Fruit fly (Drosophila melanogaster): ENCODE data around the gene Or24a.
A peak's percentile ranks its signal among the peaks of the same experiment; 100 is the strongest.

The Or24a gene

DNA sequence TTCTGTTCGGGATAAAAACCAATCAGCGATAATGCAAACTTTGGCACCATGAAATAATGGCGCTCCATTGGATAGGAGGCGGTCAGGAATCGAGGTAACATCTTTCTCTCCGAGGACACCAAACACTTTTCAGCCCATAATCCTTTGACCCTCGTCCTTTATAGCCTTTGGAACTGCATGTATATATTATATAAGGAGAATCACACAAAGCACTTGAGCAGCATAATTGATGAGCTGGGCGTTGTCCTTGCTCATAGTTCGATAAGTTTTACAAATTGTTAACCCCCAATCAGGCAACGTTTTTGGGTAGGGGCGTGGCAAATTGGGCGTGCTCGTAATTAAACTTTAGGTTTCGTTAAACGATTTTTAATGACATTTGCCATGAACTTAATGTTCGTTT lies at the start of gene Or24a:
Gene Or24a, minus strand, starts transcription at position 101 of the 400 bp plus-strand sequence.
- TF ChIP-seq C15 (GFP tag; IDR thresholded peaks at IDR 0.05) (no peak), en (GFP tag; optimal IDR thresholded peaks at IDR 0.05) (no peak), scrt (GFP tag; optimal IDR thresholded peaks at IDR 0.05) (no peak), twi (tag; optimal IDR thresholded peaks at IDR 0.05) (no peak), MBD-R2 (GFP tag; IDR thresholded peaks at IDR 0.05) (no peak)

DNA sequence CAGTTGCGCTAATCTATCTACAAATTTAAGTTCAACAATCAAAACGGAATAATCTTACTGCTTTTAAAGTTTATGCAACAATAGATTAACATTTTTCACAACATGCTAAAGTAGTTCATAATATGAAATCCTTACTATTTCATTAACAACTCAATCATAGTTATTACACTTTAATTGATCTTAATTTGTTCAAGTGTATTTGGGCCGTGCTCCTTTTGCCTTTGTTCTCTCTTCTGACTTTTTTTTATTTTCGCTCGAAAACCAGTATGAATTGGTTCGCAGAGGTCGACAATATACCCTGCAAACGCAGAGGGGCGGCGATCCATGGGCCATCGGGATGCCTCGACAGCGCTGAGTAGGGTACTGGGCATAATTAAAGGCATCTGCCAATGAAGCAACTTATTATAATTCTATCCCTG lies 45.4 kb upstream of the Or24a start:
- TF ChIP-seq her (GFP tag; optimal IDR thresholded peaks at IDR 0.05) (no peak), CG7372 (GFP tag; IDR thresholded peaks at IDR 0.05) (no peak), nom (GFP tag; optimal IDR thresholded peaks at IDR 0.05) (peak; percentile 82)

DNA sequence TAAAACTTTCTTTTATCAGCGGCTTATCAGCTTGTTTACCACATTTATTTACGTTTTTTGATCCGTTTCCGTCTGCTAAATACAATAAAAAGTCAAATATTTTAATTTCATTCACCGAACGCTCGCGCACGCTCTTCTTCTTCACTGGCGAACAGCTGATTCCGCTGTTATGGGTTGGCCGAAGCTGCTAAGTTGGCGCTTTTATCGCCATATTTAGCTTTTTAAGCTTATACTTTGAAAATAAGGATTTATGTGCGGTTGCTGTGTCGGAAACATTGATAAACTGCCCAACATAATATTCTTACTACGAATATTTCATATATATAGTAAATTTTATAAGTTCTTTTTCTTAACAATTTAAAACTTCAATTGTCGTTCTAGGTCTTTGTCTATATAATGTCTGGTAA lies 32.0 kb upstream of the Or24a start, which contains the start of gene Naprt:
Gene Naprt, minus strand, starts transcription at position 159 of the 407 bp plus-strand sequence.
- peak; percentile 13 for TF ChIP-seq Dek (tag; optimal IDR thresholded peaks at IDR 0.05)
- peak; percentile 28 for TF ChIP-seq Abd-B (GFP tag; optimal IDR thresholded peaks at IDR 0.05)
- peak; percentile 94 for TF ChIP-seq CG17385 (GFP tag; optimal IDR thresholded peaks at IDR 0.05)
- peak; percentile 68 for TF ChIP-seq MBD-R2 (GFP tag; IDR thresholded peaks at IDR 0.05)
- peak; percentile 86 for TF ChIP-seq row (GFP tag; IDR thresholded peaks at IDR 0.05)
- peak; percentile 60 for TF ChIP-seq gfzf (GFP tag; optimal IDR thresholded peaks at IDR 0.05)
- no peak for TF ChIP-seq Camta (GFP tag; optimal IDR thresholded peaks at IDR 0.05)
- peak; percentile 38 for TF ChIP-seq CG12391 (tag; optimal IDR thresholded peaks at IDR 0.05)
- TF ChIP-seq HLH4C (GFP tag; IDR thresholded peaks at IDR 0.05; ENCODE audit: partially characterized antibody): no peak
- TF ChIP-seq MESR4 (GFP tag; optimal IDR thresholded peaks at IDR 0.05): peak; percentile 32
- no peak for TF ChIP-seq CG11398 (GFP tag; optimal IDR thresholded peaks at IDR 0.05)
- peak; percentile 75 for TF ChIP-seq Blimp-1 (GFP tag; optimal IDR thresholded peaks at IDR 0.05)
- no peak for TF ChIP-seq chinmo (GFP tag; IDR thresholded peaks at IDR 0.05; ENCODE audit: partially characterized antibody)
- peak; percentile 97 for TF ChIP-seq Sry-β (GFP tag; optimal IDR thresholded peaks at IDR 0.05)
- peak; percentile 52 to 92 for TF ChIP-seq crp (GFP tag; optimal IDR thresholded peaks at IDR 0.05)
- TF ChIP-seq nmo (GFP tag; optimal IDR thresholded peaks at IDR 0.05): peak; percentile 48
- peak; percentile 88 for TF ChIP-seq E2f2 (GFP tag; IDR thresholded peaks at IDR 0.05)
- TF ChIP-seq CG17912 (GFP tag; optimal IDR thresholded peaks at IDR 0.05): no peak
- TF ChIP-seq sim (GFP tag; IDR thresholded peaks at IDR 0.05): no peak
- TF ChIP-seq pho (GFP tag; optimal IDR thresholded peaks at IDR 0.05): peak; percentile 16
- peak; percentile 28 for TF ChIP-seq CG12659 (GFP tag; optimal IDR thresholded peaks at IDR 0.05)
- peak; percentile 29; the same call in 1 of the 2 replicates for TF ChIP-seq CG32532 (GFP tag; IDR thresholded peaks at IDR 0.05)
- TF ChIP-seq phol (tag; optimal IDR thresholded peaks at IDR 0.05): peak; percentile 24
- peak; percentile 43 for TF ChIP-seq CG15514 (GFP tag; optimal IDR thresholded peaks at IDR 0.05)
- TF ChIP-seq stwl (tag; optimal IDR thresholded peaks at IDR 0.05): peak; percentile 30
- no peak for TF ChIP-seq sqz (GFP tag; optimal IDR thresholded peaks at IDR 0.05)
- TF ChIP-seq CG14710 (tag; optimal IDR thresholded peaks at IDR 0.05): no peak
- TF ChIP-seq CoRest (tag; optimal IDR thresholded peaks at IDR 0.05): peak; percentile 33
- no peak for TF ChIP-seq amos (GFP tag; IDR thresholded peaks at IDR 0.05; ENCODE audit: partially characterized antibody)
- TF ChIP-seq CG2116 (GFP tag; optimal IDR thresholded peaks at IDR 0.05): peak; percentile 21
- no peak for TF ChIP-seq CG4617 (GFP tag; optimal IDR thresholded peaks at IDR 0.05; ENCODE audit: borderline replicate concordance)
- TF ChIP-seq CG13296 (GFP tag; optimal IDR thresholded peaks at IDR 0.05): no peak
- TF ChIP-seq Hmr (GFP tag; optimal IDR thresholded peaks at IDR 0.05): peak; percentile 5
- TF ChIP-seq Dp (GFP tag; optimal IDR thresholded peaks at IDR 0.05): peak; percentile 88
- TF ChIP-seq BEAF-32 (GFP tag; optimal IDR thresholded peaks at IDR 0.05): peak; percentile 0
- TF ChIP-seq Nf-YA (GFP tag; IDR thresholded peaks at IDR 0.05): no peak
- peak; percentile 51 for TF ChIP-seq CG9797 (GFP tag; optimal IDR thresholded peaks at IDR 0.05)
- peak; percentile 35 for TF ChIP-seq trem (tag; optimal IDR thresholded peaks at IDR 0.05)
- peak; percentile 48 for TF ChIP-seq pzg (GFP tag; optimal IDR thresholded peaks at IDR 0.05)
